Fruit fly (Drosophila melanogaster) whole organism, pupa: ENCODE measurements around the gene CG8135.
A peak's percentile ranks its signal among the peaks of the same experiment; 100 is the strongest.

Experiments used
- CG10348 ChIP-seq: fragments of 200-800 bp; sonication (Bioruptor generic); IDR thresholded peaks from 2 replicates; pipeline ENCODE4 v1.3.6; 2022; ENCODE audit warnings: missing biosample characterization, missing genetic modification characterization
- CG12605 ChIP-seq: fragments of 200-800 bp; sonication (Bioruptor generic); IDR thresholded peaks from 2 replicates; pipeline ENCODE4 v1.3.6; 2022; ENCODE audit warnings: missing biosample characterization, missing genetic modification characterization
- CG13204 ChIP-seq: fragments of 200-800 bp; sonication (Bioruptor generic); optimal IDR thresholded peaks from 2 replicates; lab custom pipeline; 2018; ENCODE audit warnings: missing biosample characterization, mild to moderate bottlenecking, missing genetic modification characterization, moderate library complexity
- CG14655 ChIP-seq: fragments of 200-800 bp; sonication (Bioruptor generic); optimal IDR thresholded peaks from 3 replicates; lab custom pipeline; 2017; ENCODE audit warnings: mild to moderate bottlenecking, missing biosample characterization, missing genetic modification reagents, missing genetic modification characterization
- CG15710 ChIP-seq: fragments of 200-800 bp; sonication (Bioruptor generic); optimal IDR thresholded peaks from 2 replicates; lab custom pipeline; 2018; ENCODE audit warnings: missing biosample characterization, mild to moderate bottlenecking, missing genetic modification characterization, moderate library complexity
- CG17806 ChIP-seq: fragments of 200-800 bp; sonication (Bioruptor generic); optimal IDR thresholded peaks from 2 replicates; lab custom pipeline; 2018; ENCODE audit warnings: missing biosample characterization, mild to moderate bottlenecking, missing genetic modification characterization, moderate library complexity
- CG32121 ChIP-seq: fragments of 200-800 bp; sonication (Bioruptor generic); IDR thresholded peaks from 2 replicates; pipeline ENCODE4 v1.3.6; 2022; ENCODE audit warnings: missing biosample characterization, missing genetic modification characterization
- CG34367 ChIP-seq: fragments of 200-800 bp; sonication (Bioruptor generic); optimal IDR thresholded peaks from 2 replicates; lab custom pipeline; 2018; ENCODE audit warnings: missing biosample characterization, mild to moderate bottlenecking, missing genetic modification characterization
- CG4496 ChIP-seq: fragments of 200-800 bp; sonication (Bioruptor generic); IDR thresholded peaks from 3 replicates; pipeline ENCODE4 v1.3.6; 2022; ENCODE audit warnings: missing biosample characterization, missing genetic modification characterization
- CG8159 ChIP-seq: fragments of 200-800 bp; sonication (Bioruptor generic); optimal IDR thresholded peaks from 3 replicates; lab custom pipeline; 2018; ENCODE audit warnings: missing biosample characterization, mild to moderate bottlenecking, missing genetic modification characterization, moderate library complexity
- CG8301 ChIP-seq: fragments of 200-800 bp; sonication (Bioruptor generic); optimal IDR thresholded peaks from 2 replicates; lab custom pipeline; 2018; ENCODE audit warnings: missing biosample characterization, mild to moderate bottlenecking, missing genetic modification characterization
- CG9948 ChIP-seq: fragments of 200-800 bp; sonication (Bioruptor generic); optimal IDR thresholded peaks from 2 replicates; lab custom pipeline; 2018; ENCODE audit warnings: missing biosample characterization, mild to moderate bottlenecking, missing genetic modification characterization, moderate library complexity
- D1 ChIP-seq: fragments of 200-800 bp; sonication (Bioruptor generic); optimal IDR thresholded peaks from 2 replicates; lab custom pipeline; 2018; ENCODE audit warnings: missing biosample characterization, mild to moderate bottlenecking, missing genetic modification characterization, moderate library complexity
- EcR ChIP-seq: fragments of 200-800 bp; sonication (Bioruptor generic); optimal IDR thresholded peaks from 3 replicates; lab custom pipeline; 2019; ENCODE audit warnings: missing biosample characterization, missing genetic modification characterization, mild to moderate bottlenecking, moderate library complexity, missing genetic modification reagents
- Ets98B ChIP-seq: fragments of 200-800 bp; sonication (Bioruptor generic); IDR thresholded peaks from 2 replicates; pipeline ENCODE4 v1.3.6; 2022; ENCODE audit warnings: missing biosample characterization, missing genetic modification characterization
- Pif1A ChIP-seq: fragments of 200-800 bp; sonication (Bioruptor generic); optimal IDR thresholded peaks from 3 replicates; lab custom pipeline; 2016; ENCODE audit warnings: missing biosample characterization, missing genetic modification characterization
- Pif1B ChIP-seq: fragments of 200-800 bp; sonication (Bioruptor generic); optimal IDR thresholded peaks from 3 replicates; lab custom pipeline; 2016; ENCODE audit warnings: missing biosample characterization, missing genetic modification characterization
- Snoo ChIP-seq: fragments of 200-800 bp; sonication (Bioruptor generic); optimal IDR thresholded peaks from 3 replicates; lab custom pipeline; 2017; ENCODE audit warnings: missing biosample characterization, mild to moderate bottlenecking, missing genetic modification characterization, inconsistent platforms
- fd96Ca ChIP-seq: fragments of 200-800 bp; sonication (Bioruptor generic); IDR thresholded peaks from 3 replicates; pipeline ENCODE4 v1.3.6; 2022; ENCODE audit warnings: missing biosample characterization, missing genetic modification characterization
- gl ChIP-seq: fragments of 200-800 bp; sonication (Bioruptor generic); optimal IDR thresholded peaks from 2 replicates; lab custom pipeline; 2018; ENCODE audit warnings: missing biosample characterization, mild to moderate bottlenecking, missing genetic modification characterization
- rn ChIP-seq: fragments of 200-800 bp; sonication (Bioruptor generic); IDR thresholded peaks from 2 replicates; pipeline ENCODE4 v1.3.6; 2022; ENCODE audit warnings: missing biosample characterization, missing genetic modification characterization

Gene CG8135

DNA sequence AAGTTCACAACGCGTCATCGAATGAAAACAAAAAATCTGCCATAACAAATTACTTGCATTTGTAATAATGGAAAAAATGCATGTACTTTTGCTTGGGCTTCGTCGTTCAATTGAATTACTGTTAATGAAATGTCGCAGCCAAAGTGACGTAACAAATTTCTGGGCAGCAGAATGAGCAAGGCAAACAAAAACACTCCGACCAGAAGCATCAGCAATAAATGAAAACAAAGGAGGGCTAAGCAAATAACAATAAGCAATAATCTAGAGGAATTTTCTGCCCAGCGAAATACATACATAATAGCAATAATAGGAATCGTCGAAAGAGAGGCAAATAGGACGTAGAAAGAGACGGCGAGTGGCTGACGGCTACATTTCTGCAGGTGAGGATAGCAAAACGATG is 18.2 kb downstream of the CG8135 start:
- TF ChIP-seq CG13204 (no peak), Snoo (no peak), rn (GFP tag; lab: Robert Waterston, UW) (no peak), EcR (GFP tag; lab: Kevin White, UChicago) (no peak), CG14655 (GFP tag; lab: Kevin White, UChicago) (no peak), Ets98B (no peak), CG4496 (GFP tag; lab: Robert Waterston, UW) (no peak), CG34367 (tag; lab: Kevin White, UChicago) (no peak), CG12605 (GFP tag; lab: Robert Waterston, UW) (no peak), fd96Ca (no peak), CG8159 (tag; lab: Kevin White, UChicago) (no peak)

DNA sequence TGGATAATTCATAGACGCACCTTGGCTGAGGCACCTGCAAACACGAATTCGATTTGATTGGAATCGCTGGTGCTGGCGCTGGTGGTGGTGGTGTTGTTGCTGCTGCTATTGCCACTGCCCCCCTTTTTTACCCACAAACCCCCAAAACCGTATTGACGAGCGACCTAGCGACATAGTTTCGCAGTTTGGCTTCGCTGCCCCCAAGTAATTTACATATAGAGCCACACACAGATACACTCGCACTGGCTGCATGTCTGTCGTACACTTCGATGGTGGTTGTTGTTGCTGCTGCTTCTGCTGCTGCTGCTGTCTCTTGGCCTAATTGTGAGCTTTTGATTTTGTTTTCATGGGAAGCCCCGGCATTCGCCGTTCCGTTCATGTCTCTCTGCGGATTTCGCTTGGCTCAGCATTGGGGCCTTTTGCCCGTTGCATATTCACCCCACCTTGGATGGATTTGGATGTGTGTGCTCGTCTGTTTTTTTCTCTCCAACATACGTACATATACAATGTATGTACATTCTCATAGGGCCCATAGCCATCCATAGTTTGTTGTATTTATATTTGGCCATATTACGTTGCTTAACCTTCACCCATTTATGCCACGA is 20.0 kb downstream of the CG8135 start:
- TF ChIP-seq CG32121 (GFP tag; lab: Robert Waterston, UW), result 0 out of 2 replicates have a peak, but pooled peaks have one; percentile 32
- no peak for TF ChIP-seq rn (GFP tag; lab: Robert Waterston, UW)
- TF ChIP-seq gl (tag; lab: Kevin White, UChicago), result no peak
- no peak for TF ChIP-seq CG15710
- TF ChIP-seq CG10348 (GFP tag; lab: Robert Waterston, UW), result no peak
- TF ChIP-seq CG17806, result no peak
- 0 out of 3 replicates have a peak, but pooled peaks have one; percentile 9 for TF ChIP-seq fd96Ca
- TF ChIP-seq CG8159 (tag; lab: Kevin White, UChicago), result no peak
- no peak for TF ChIP-seq CG4496 (GFP tag; lab: Robert Waterston, UW)
- TF ChIP-seq D1 (tag; lab: Kevin White, UChicago), result no peak
- no peak for TF ChIP-seq CG12605 (GFP tag; lab: Robert Waterston, UW)
- TF ChIP-seq Ets98B, result no peak
- TF ChIP-seq CG9948, result no peak
- TF ChIP-seq Pif1B (GFP tag; lab: Kevin White, UChicago), result no peak

DNA sequence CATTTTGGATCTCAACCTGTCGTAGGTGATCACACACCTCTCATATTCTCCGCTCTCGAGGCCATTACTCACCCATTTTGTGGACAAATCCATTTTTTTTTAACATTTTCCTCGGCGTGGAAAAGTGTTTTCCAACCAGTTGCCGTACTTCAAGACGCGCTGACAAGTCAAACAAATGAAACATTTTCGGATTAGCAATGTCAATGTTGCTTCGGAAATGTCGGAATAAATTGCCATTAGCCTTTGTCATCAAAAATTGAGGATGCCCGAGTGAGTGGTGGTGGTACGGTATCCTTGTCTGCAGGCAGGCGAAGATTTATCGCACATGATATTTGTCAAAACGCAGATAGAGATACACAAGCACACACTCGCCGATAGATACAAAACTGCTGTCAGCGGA is 23.1 kb downstream of the CG8135 start:
- no peak for TF ChIP-seq Pif1B (GFP tag; lab: Kevin White, UChicago)
- no peak for TF ChIP-seq CG15710
- no peak for TF ChIP-seq CG17806
- no peak for TF ChIP-seq CG14655 (GFP tag; lab: Kevin White, UChicago)
- TF ChIP-seq CG9948, result no peak
- TF ChIP-seq CG13204, result no peak
- TF ChIP-seq, all 21 proteins: peak for 0

DNA sequence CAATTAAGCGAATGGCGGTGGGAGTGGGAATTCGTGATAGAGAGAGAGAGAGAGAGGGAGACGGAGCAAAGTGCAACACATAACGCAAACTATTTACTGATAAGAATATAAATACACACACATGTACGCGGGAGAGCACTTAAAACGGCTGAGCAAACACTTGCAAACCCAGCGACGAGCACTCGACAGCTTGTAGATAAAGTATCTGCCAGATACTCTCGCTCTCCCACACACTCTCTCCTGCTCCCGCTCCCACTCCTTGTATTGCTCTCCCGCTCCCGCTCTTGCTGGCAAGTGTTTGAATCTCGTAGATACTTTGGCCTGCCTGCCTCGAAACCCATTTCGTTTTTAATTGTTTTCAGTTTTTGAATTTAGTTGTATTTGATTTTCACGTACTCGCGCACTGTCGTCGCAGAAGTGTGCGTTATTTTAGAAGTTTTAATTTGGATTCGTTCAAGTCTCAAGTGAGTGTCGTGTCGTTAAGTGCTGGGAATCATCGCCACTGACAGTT is 24.1 kb downstream of the CG8135 start:
- TF ChIP-seq CG8159 (tag; lab: Kevin White, UChicago) (peak; percentile 38), CG17806 (peak; percentile 18), Ets98B (peak; percentile 84), CG15710 (peak; percentile 6), rn (GFP tag; lab: Robert Waterston, UW) (no peak), gl (tag; lab: Kevin White, UChicago) (peak; percentile 82), CG9948 (no peak), Snoo (peak; percentile 51), CG12605 (GFP tag; lab: Robert Waterston, UW) (peak; percentile 84), Pif1A (GFP tag; lab: Kevin White, UChicago) (peak; percentile 45), CG14655 (GFP tag; lab: Kevin White, UChicago) (peak; percentile 59), CG8301 (tag; lab: Kevin White, UChicago) (peak; percentile 57), CG4496 (GFP tag; lab: Robert Waterston, UW) (no peak; the same call in 1 of the 3 replicates), fd96Ca (peak; percentile 82), EcR (GFP tag; lab: Kevin White, UChicago) (no peak), CG32121 (GFP tag; lab: Robert Waterston, UW) (peak; percentile 75), CG10348 (GFP tag; lab: Robert Waterston, UW) (no peak), CG34367 (tag; lab: Kevin White, UChicago) (peak; percentile 40), D1 (tag; lab: Kevin White, UChicago) (no peak), CG13204 (peak; percentile 74), Pif1B (GFP tag; lab: Kevin White, UChicago) (peak; percentile 53)

DNA sequence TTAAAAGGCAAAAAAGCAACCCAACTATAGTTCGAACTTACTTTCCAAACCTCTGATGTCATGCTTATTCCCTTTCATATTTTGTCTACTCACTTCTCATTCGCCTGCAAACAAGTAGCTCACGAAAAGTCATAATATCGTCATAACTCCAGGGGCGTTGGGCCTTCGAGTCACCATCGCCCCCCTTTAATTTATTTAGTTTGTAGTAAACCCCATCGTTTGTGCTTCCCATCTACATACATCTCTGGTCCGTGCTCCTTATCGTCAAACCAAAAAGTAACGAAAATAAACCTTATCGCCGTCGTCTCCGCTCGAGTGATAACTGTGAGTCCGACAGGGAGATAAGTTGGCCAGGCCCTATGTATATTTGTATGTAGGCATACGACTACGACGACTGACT is 24.8 kb downstream of the CG8135 start:
- peak; percentile 6 for TF ChIP-seq Pif1B (GFP tag; lab: Kevin White, UChicago)
- TF ChIP-seq Ets98B, result peak; percentile 32; the same call in 1 of the 2 replicates
- no peak for TF ChIP-seq D1 (tag; lab: Kevin White, UChicago)
- peak; percentile 4 for TF ChIP-seq CG8159 (tag; lab: Kevin White, UChicago)
- TF ChIP-seq CG34367 (tag; lab: Kevin White, UChicago), result no peak
- no peak for TF ChIP-seq CG32121 (GFP tag; lab: Robert Waterston, UW)
- peak; percentile 54 for TF ChIP-seq Snoo
- TF ChIP-seq fd96Ca, result peak; percentile 37; the same call in 2 of the 3 replicates
- TF ChIP-seq CG14655 (GFP tag; lab: Kevin White, UChicago), result peak; percentile 7
- peak; percentile 17 for TF ChIP-seq Pif1A (GFP tag; lab: Kevin White, UChicago)
- TF ChIP-seq CG17806, result peak; percentile 4
- peak; percentile 23 for TF ChIP-seq CG15710
